Worm (Caenorhabditis elegans) whole organism, early embryonic: Measurements from ENCODE around the gene pgap-2.

Experiments used
- F13C5.2 ChIP-seq: sonication (generic microtip); optimal IDR thresholded peaks from 2 replicates; lab custom pipeline; 2017; ENCODE audit warnings: mild to moderate bottlenecking, missing genetic modification characterization, inconsistent platforms, missing compliant biosample characterization
- ama-1 ChIP-seq: fragments of 150-350 bp; optimal IDR thresholded peaks from 2 replicates; lab custom pipeline; 2014
- ceh-13 ChIP-seq: fragments of 200-800 bp; sonication (Bioruptor generic); optimal IDR thresholded peaks from 2 replicates; lab custom pipeline; 2018; ENCODE audit warnings: mild to moderate bottlenecking, missing genetic modification characterization, missing compliant biosample characterization
- ceh-36 ChIP-seq: sonication (generic microtip); optimal IDR thresholded peaks from 2 replicates; lab custom pipeline; 2016; ENCODE audit warnings: missing genetic modification characterization, inconsistent platforms, missing compliant biosample characterization
- ets-7 ChIP-seq: sonication (generic microtip); optimal IDR thresholded peaks from 2 replicates; lab custom pipeline; 2016; ENCODE audit warnings: missing genotype, missing genetic modification characterization, missing compliant biosample characterization
- flt-1 ChIP-seq: fragments of 200-800 bp; sonication (Bioruptor generic); IDR thresholded peaks from 2 replicates; pipeline ENCODE4 v1.3.6; 2022; ENCODE audit warnings: missing genetic modification characterization, missing compliant biosample characterization
- hmbx-1 ChIP-seq: sonication (generic microtip); optimal IDR thresholded peaks from 2 replicates; lab custom pipeline; 2016; ENCODE audit warnings: mild to moderate bottlenecking, missing genetic modification characterization, missing compliant biosample characterization
- hnd-1 ChIP-seq: sonication (generic microtip); optimal IDR thresholded peaks from 2 replicates; lab custom pipeline; 2016; ENCODE audit warnings: missing genetic modification characterization, missing compliant biosample characterization
- pes-1 ChIP-seq: fragments of 200-800 bp; sonication (Bioruptor generic); IDR thresholded peaks from 2 replicates; pipeline ENCODE4 v1.3.6; 2022; ENCODE audit warnings: missing genetic modification reagents, missing genetic modification characterization, missing compliant biosample characterization
- scrt-1 ChIP-seq: fragments of 200-800 bp; sonication (Bioruptor generic); IDR thresholded peaks from 2 replicates; pipeline ENCODE4 v1.3.6; 2022; ENCODE audit warnings: missing genetic modification characterization, missing compliant biosample characterization
- sea-1 ChIP-seq: fragments of 200-800 bp; sonication (Bioruptor generic); conservative IDR thresholded peaks from 2 replicates; pipeline ENCODE4 v1.3.6; 2022; ENCODE audit warnings: missing genetic modification characterization, missing compliant biosample characterization
- tbx-37 ChIP-seq: fragments of 200-800 bp; sonication (Bioruptor generic); conservative IDR thresholded peaks from 2 replicates; pipeline ENCODE4 v1.3.6; 2022; ENCODE audit warnings: missing genetic modification reagents, missing genetic modification characterization, missing compliant biosample characterization
- tra-4 ChIP-seq: sonication (generic microtip); optimal IDR thresholded peaks from 2 replicates; lab custom pipeline; 2017; ENCODE audit warnings: missing genetic modification characterization, missing compliant biosample characterization

DNA sequence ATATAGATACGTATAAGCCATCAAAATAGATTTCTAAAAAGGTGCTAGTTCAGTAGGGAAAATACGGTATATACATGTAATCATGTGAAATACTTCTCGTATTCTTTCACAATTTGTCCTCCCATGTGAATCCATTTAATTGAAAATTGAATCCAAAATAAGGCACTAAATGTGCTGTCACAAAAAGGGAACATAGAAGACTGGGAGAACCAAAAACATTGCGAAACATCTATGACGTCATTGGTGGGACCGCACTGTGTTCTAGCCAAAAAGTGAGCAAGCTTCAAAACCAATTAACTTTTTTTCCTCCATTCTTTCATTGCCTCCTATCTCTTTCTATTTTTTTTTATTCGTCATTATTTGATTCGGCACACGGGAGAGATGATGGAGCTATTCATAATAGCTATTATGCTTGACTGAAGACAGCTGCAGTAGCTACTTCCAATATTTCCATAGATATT lies 46.9 kb upstream of the pgap-2 start, which contains the start of gene cdka-1:
- TF ChIP-seq ets-7 (tag; lab: Kevin White, UChicago) (no peak), hmbx-1 (tag; lab: Kevin White, UChicago) (no peak), ceh-13 (no peak), scrt-1 (no peak), ama-1 (lab: Kevin White, UChicago) (no peak), tra-4 (no peak), F13C5.2 (tag; lab: Kevin White, UChicago) (no peak), tbx-37 (GFP tag; lab: Robert Waterston, UW) (no peak), flt-1 (no peak), sea-1 (GFP tag; lab: Robert Waterston, UW) (no peak), hnd-1 (no peak), ceh-36 (tag; lab: Kevin White, UChicago) (no peak), pes-1 (no peak)
